Fruit fly (Drosophila melanogaster): ENCODE results near the gene Dd.

Gene Dd

DNA sequence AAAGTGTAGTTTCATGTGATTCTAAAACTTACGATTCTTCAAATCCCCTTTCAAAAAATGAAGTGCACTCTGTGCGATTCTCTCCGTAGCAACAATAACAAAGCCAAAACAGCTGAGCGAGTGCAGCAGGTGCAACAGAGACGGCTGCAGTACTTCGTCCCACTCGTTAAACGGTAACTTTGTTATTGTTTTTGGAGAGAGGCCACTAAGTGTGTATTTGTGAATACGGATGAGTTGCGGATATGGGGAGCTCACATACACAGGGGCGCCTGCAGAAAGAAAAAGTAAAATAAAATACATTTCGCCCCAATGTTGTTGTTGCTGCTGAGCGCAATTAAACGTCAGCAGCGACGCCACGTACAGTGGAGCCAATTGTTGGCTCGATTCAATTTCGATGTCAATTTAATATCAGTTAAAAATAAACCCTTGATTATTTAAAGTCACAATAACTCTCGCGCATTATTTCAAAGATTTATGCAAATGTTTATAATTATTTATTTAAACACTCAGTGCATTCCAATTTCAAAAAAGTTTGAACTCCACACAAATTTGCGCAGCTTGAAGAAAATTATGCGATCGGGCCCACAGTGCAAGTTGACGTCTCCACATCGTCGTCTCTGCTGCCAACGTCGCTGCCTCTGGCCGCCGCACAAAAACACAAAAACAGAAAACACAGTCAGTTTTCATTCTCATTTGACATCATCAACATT lies 43.7 kb upstream of the Dd start (continued):
- TF ChIP-seq Antp (GFP tag; optimal IDR thresholded peaks at IDR 0.05) (peak; percentile 92), salm (tag; optimal IDR thresholded peaks at IDR 0.05) (peak; percentile 97), psq (GFP tag; optimal IDR thresholded peaks at IDR 0.05) (peak; percentile 89), nmo (GFP tag; optimal IDR thresholded peaks at IDR 0.05) (peak; percentile 99), CG11456 (GFP tag; IDR thresholded peaks at IDR 0.05) (peak; percentile 96), cg (GFP tag; optimal IDR thresholded peaks at IDR 0.05) (peak; percentile 49), gce (GFP tag; IDR thresholded peaks at IDR 0.05) (peak; percentile 89; the same call in 2 of the 3 replicates), tup (GFP tag; optimal IDR thresholded peaks at IDR 0.05) (peak; percentile 83), ac (GFP tag; optimal IDR thresholded peaks at IDR 0.05) (peak; percentile 91), CG30020 (tag; optimal IDR thresholded peaks at IDR 0.05) (peak; percentile 81), Ssrp (tag; optimal IDR thresholded peaks at IDR 0.05) (peak; percentile 98), tll (GFP tag; optimal IDR thresholded peaks at IDR 0.05) (peak in 1 of 2 experiments; percentile 47), CG16779 (GFP tag; IDR thresholded peaks at IDR 0.05) (peak; percentile 75; the same call in 1 of the 2 replicates), Xbp1 (GFP tag; optimal IDR thresholded peaks at IDR 0.05) (peak; percentile 97), D19B (GFP tag; optimal IDR thresholded peaks at IDR 0.05) (peak; percentile 91), Mad (GFP tag; optimal IDR thresholded peaks at IDR 0.05) (peak; percentile 98), CG8281 (tag; optimal IDR thresholded peaks at IDR 0.05) (peak; percentile 91), CG15011 (GFP tag; optimal IDR thresholded peaks at IDR 0.05) (peak; percentile 97), luna (GFP tag; optimal IDR thresholded peaks at IDR 0.05) (peak; percentile 64), MTF-1 (GFP tag; optimal IDR thresholded peaks at IDR 0.05; ENCODE audit: borderline replicate concordance) (peak; percentile 92), Bdp1 (GFP tag; optimal IDR thresholded peaks at IDR 0.05) (peak; percentile 91), CG12236 (GFP tag; optimal IDR thresholded peaks at IDR 0.05) (peak; percentile 92), ERR (GFP tag; optimal IDR thresholded peaks at IDR 0.05) (peak; percentile 90), MESR4 (GFP tag; optimal IDR thresholded peaks at IDR 0.05) (peak; percentile 39), chm (GFP tag; IDR thresholded peaks at IDR 0.05) (peak; percentile 95), wek (GFP tag; optimal IDR thresholded peaks at IDR 0.05) (peak; percentile 84), vnd (GFP tag; IDR thresholded peaks at IDR 0.05; ENCODE audit: partially characterized antibody) (no peak), CG16815 (GFP tag; optimal IDR thresholded peaks at IDR 0.05) (peak; percentile 96), gcm2 (GFP tag; optimal IDR thresholded peaks at IDR 0.05) (peak; percentile 93), Deaf1 (tag; optimal IDR thresholded peaks at IDR 0.05) (peak; percentile 86), GATAe (GFP tag; conservative IDR thresholded peaks at IDR 0.05) (peak; percentile 83), Hr78 (GFP tag; optimal IDR thresholded peaks at IDR 0.05) (peak in 1 of 2 experiments; percentile 85), p53 (GFP tag; optimal IDR thresholded peaks at IDR 0.05) (peak; percentile 74), CG10959 (GFP tag; IDR thresholded peaks at IDR 0.05) (peak; percentile 86), sob (GFP tag; IDR thresholded peaks at IDR 0.05) (peak; percentile 97), fd96Cb (tag; optimal IDR thresholded peaks at IDR 0.05) (peak; percentile 98), hkb (optimal IDR thresholded peaks at IDR 0.05) (no peak), hkb (GFP tag; IDR thresholded peaks at IDR 0.05) (peak; percentile 98), twi (tag; optimal IDR thresholded peaks at IDR 0.05) (peak; percentile 95), CG34376 (GFP tag; optimal IDR thresholded peaks at IDR 0.05) (peak; percentile 99), CG17186 (GFP tag; optimal IDR thresholded peaks at IDR 0.05) (peak; percentile 86), CG2712 (tag; optimal IDR thresholded peaks at IDR 0.05) (peak; percentile 97), CG2116 (GFP tag; optimal IDR thresholded peaks at IDR 0.05) (peak; percentile 85), gfzf (GFP tag; optimal IDR thresholded peaks at IDR 0.05) (no peak), eve (GFP tag; optimal IDR thresholded peaks at IDR 0.05) (peak in 1 of 2 experiments; percentile 98), tin (GFP tag; optimal IDR thresholded peaks at IDR 0.05) (peak; percentile 98), oc (tag; optimal IDR thresholded peaks at IDR 0.05) (peak; percentile 97), insv (GFP tag; optimal IDR thresholded peaks at IDR 0.05) (peak; percentile 39 to 83), CG4282 (GFP tag; optimal IDR thresholded peaks at IDR 0.05) (peak; percentile 90)

All from whole organism, embryonic.